Worm (Caenorhabditis elegans) whole organism, L4/young adult: Measurements from ENCODE around the gene F08F8.10.

Source experiments
- dao-5 ChIP-seq: sonication (generic microtip); optimal IDR thresholded peaks from 2 replicates; lab custom pipeline; 2016; ENCODE audit warnings: missing genotype, missing genetic modification characterization, moderate library complexity, missing compliant biosample characterization
- him-1 ChIP-seq: sonication (generic microtip); optimal IDR thresholded peaks from 2 replicates; lab custom pipeline; 2016; ENCODE audit warnings: missing genotype, missing genetic modification reagents, missing genetic modification characterization, missing compliant biosample characterization

DNA sequence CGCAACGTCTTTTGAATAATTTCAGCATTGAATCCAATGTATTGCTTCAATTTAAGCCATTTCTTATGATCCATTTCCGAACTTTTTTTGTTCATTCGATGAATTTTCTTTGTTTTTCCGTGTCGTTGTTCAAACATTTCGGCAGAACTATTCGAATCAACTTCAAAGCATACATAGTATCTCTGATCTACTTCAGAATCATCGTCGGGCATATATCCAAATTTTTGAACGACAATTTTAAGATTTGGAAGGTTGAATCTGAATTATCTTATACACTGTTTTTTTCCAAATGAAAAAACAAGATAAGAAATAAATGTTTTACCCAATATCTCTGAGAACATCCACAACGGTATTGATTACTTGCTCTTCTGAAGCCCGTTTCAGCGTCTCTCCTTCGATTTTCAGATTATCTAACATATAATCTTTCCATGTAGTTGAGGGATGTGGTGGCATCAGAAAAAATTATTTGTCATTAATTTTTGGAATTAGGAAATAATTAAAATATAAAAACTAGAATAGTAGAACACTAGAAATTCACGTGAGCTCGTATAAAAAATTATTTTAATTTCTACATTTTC lies 27.9 kb downstream of the F08F8.10 start, which contains the start of gene lab-2:
- TF ChIP-seq him-1 (tag; lab: Kevin White, UChicago), result no peak
- no peak for TF ChIP-seq dao-5
